Fruit fly (Drosophila melanogaster) whole organism, embryonic: ENCODE measurements around the gene cold.

Experiments
- Awh ChIP-seq: fragments of 200-800 bp; sonication (Bioruptor generic); IDR thresholded peaks from 2 replicates; pipeline ENCODE4, ENCODE4 v1.3.6; 2022; ENCODE audit warnings: missing biosample characterization, missing genetic modification characterization
- CG10147 ChIP-seq: fragments of 200-800 bp; sonication (Bioruptor generic); optimal IDR thresholded peaks from 2 replicates; lab custom pipeline; 2019; ENCODE audit warnings: missing biosample characterization, mild to moderate bottlenecking, missing genetic modification characterization, moderate library complexity
- CG11085 ChIP-seq: fragments of 200-800 bp; sonication (Bioruptor generic); IDR thresholded peaks from 2 replicates; pipeline ENCODE4 v1.3.6; 2022; ENCODE audit warnings: missing biosample characterization, missing genetic modification characterization
- CG11093 ChIP-seq: fragments of 200-800 bp; sonication (Bioruptor generic); IDR thresholded peaks from 3 replicates; pipeline ENCODE4 v1.3.6; 2022; ENCODE audit warnings: missing biosample characterization, missing genetic modification characterization
- CG12391 ChIP-seq: fragments of 200-800 bp; sonication (Bioruptor generic); optimal IDR thresholded peaks from 3 replicates; lab custom pipeline; 2018; ENCODE audit warnings: missing biosample characterization, mild to moderate bottlenecking, missing genetic modification characterization, moderate library complexity
- CG13624 ChIP-seq: fragments of 200-800 bp; sonication (Bioruptor generic); optimal IDR thresholded peaks from 2 replicates; lab custom pipeline; 2016; ENCODE audit warnings: missing biosample characterization, missing genetic modification characterization
- CG14050 ChIP-seq: fragments of 200-800 bp; sonication (Bioruptor generic); IDR thresholded peaks from 3 replicates; pipeline ENCODE4 v1.3.6; 2022; ENCODE audit warnings: missing biosample characterization, missing genetic modification characterization
- CG15696 ChIP-seq: fragments of 200-800 bp; sonication (Bioruptor generic); optimal IDR thresholded peaks from 2 replicates; lab custom pipeline; 2019; ENCODE audit warnings: missing biosample characterization, mild to moderate bottlenecking, missing genetic modification characterization, moderate library complexity
- CG1792 ChIP-seq: fragments of 200-800 bp; sonication (Bioruptor generic); optimal IDR thresholded peaks from 2 replicates; lab custom pipeline; 2016; ENCODE audit warnings: missing biosample characterization, missing genetic modification characterization
- CG30431 ChIP-seq: fragments of 200-800 bp; sonication (Bioruptor generic); optimal IDR thresholded peaks from 2 replicates; lab custom pipeline; 2017; ENCODE audit warnings: missing biosample characterization, missing genetic modification characterization
- CG34422 ChIP-seq: fragments of 200-800 bp; sonication (Bioruptor generic); IDR thresholded peaks from 3 replicates; pipeline ENCODE4 v1.3.6; 2022; ENCODE audit warnings: missing biosample characterization, missing genetic modification characterization
- CG3995 ChIP-seq: fragments of 200-800 bp; sonication (Bioruptor generic); optimal IDR thresholded peaks from 3 replicates; lab custom pipeline; 2016; ENCODE audit warnings: missing biosample characterization, missing genetic modification characterization
- CG4820 ChIP-seq: fragments of 200-800 bp; sonication (Bioruptor generic); optimal IDR thresholded peaks from 3 replicates; lab custom pipeline; 2016; ENCODE audit warnings: missing biosample characterization, missing genetic modification characterization
- CG6254 ChIP-seq: fragments of 200-800 bp; sonication (Bioruptor generic); optimal IDR thresholded peaks from 3 replicates; lab custom pipeline; 2017; ENCODE audit warnings: mild to moderate bottlenecking, missing biosample characterization, missing genetic modification reagents, missing genetic modification characterization
- CG7928 ChIP-seq: fragments of 200-800 bp; sonication (Bioruptor generic); optimal IDR thresholded peaks from 2 replicates; lab custom pipeline; 2017; ENCODE audit warnings: missing biosample characterization, mild to moderate bottlenecking, missing genetic modification characterization
- CG8281 ChIP-seq: fragments of 200-800 bp; sonication (Bioruptor generic); optimal IDR thresholded peaks from 2 replicates; lab custom pipeline; 2018; ENCODE audit warnings: missing biosample characterization, mild to moderate bottlenecking, missing genetic modification characterization, moderate library complexity
- CG8388 ChIP-seq: fragments of 200-800 bp; sonication (Bioruptor generic); optimal IDR thresholded peaks from 2 replicates; lab custom pipeline; 2019; ENCODE audit warnings: missing biosample characterization, mild to moderate bottlenecking, missing genetic modification characterization, moderate library complexity
- CG8924 ChIP-seq: fragments of 200-800 bp; optimal IDR thresholded peaks from 3 replicates; lab custom pipeline; 2019; ENCODE audit warnings: missing biosample characterization, mild to moderate bottlenecking, missing genetic modification characterization, moderate library complexity
- Dip3 ChIP-seq: fragments of 200-800 bp; sonication (Bioruptor generic); optimal IDR thresholded peaks from 3 replicates; lab custom pipeline; 2016; ENCODE audit warnings: missing biosample characterization, missing genetic modification characterization
- Dref ChIP-seq: fragments of 200-800 bp; sonication (Bioruptor generic); IDR thresholded peaks from 2 replicates; pipeline ENCODE4 v1.3.6; 2022; ENCODE audit warnings: missing biosample characterization, missing genetic modification characterization
- E2f2 ChIP-seq: fragments of 200-800 bp; sonication (Bioruptor generic); IDR thresholded peaks from 2 replicates; pipeline ENCODE4 v1.3.6; 2022; ENCODE audit warnings: missing biosample characterization, missing genetic modification characterization
- HLH4C ChIP-seq: fragments of 200-800 bp; sonication (Bioruptor generic); IDR thresholded peaks from 3 replicates; pipeline ENCODE4 v1.3.6; 2022; ENCODE audit warnings: missing biosample characterization, missing genetic modification characterization; ENCODE audit not compliant: partially characterized antibody
- Hr39 ChIP-seq: fragments of >200 bp; optimal IDR thresholded peaks from 2 replicates; lab custom pipeline; 2017
- Lhr ChIP-seq: fragments of 200-800 bp; sonication (Bioruptor generic); optimal IDR thresholded peaks from 3 replicates; lab custom pipeline; 2017; ENCODE audit warnings: mild to moderate bottlenecking, missing biosample characterization, missing genetic modification reagents, missing genetic modification characterization
- MBD-R2 ChIP-seq: fragments of 200-800 bp; sonication (Bioruptor generic); IDR thresholded peaks from 2 replicates; pipeline ENCODE4 v1.3.6; 2022; ENCODE audit warnings: missing biosample characterization, missing genetic modification characterization
- Nf-YB ChIP-seq: fragments of 200-800 bp; sonication (Bioruptor generic); optimal IDR thresholded peaks from 3 replicates; lab custom pipeline; 2019; ENCODE audit warnings: missing biosample characterization, mild to moderate bottlenecking, missing genetic modification characterization, moderate library complexity
- Optix ChIP-seq: fragments of 200-800 bp; sonication (Bioruptor generic); IDR thresholded peaks from 3 replicates; pipeline ENCODE4 v1.3.6; 2022; ENCODE audit warnings: missing biosample characterization, missing genetic modification characterization
- Pdp1 ChIP-seq, 2 experiments: fragments of 200-800 bp; sonication (Bioruptor generic); optimal IDR thresholded peaks; 3 replicates each; lab custom pipeline; 2016; ENCODE audit warnings: missing biosample characterization in 2 of 2, missing genetic modification characterization in 2 of 2, mild to moderate bottlenecking in 1 of 2, moderate library complexity in 1 of 2
- Rx ChIP-seq: fragments of 200-800 bp; sonication (Bioruptor generic); IDR thresholded peaks from 2 replicates; pipeline ENCODE4 v1.3.6; 2022; ENCODE audit warnings: missing biosample characterization, missing genetic modification characterization
- Side ChIP-seq: fragments of 200-800 bp; sonication (Bioruptor generic); optimal IDR thresholded peaks from 2 replicates; lab custom pipeline; 2016; ENCODE audit warnings: missing biosample characterization, missing genetic modification characterization
- Spps ChIP-seq: fragments of 200-800 bp; sonication (Bioruptor generic); optimal IDR thresholded peaks from 2 replicates; lab custom pipeline; 2018; ENCODE audit warnings: missing biosample characterization, mild to moderate bottlenecking, missing genetic modification characterization
- Sry-β ChIP-seq: fragments of 200-800 bp; sonication (Bioruptor generic); optimal IDR thresholded peaks from 2 replicates; lab custom pipeline; 2018; ENCODE audit warnings: missing biosample characterization, mild to moderate bottlenecking, missing genetic modification characterization, moderate library complexity
- Sry-δ ChIP-seq: fragments of 200-800 bp; sonication (Bioruptor generic); optimal IDR thresholded peaks from 2 replicates; lab custom pipeline; 2016; ENCODE audit warnings: missing biosample characterization, missing genetic modification characterization
- abd-A ChIP-seq: fragments of 200-800 bp; sonication (Bioruptor generic); optimal IDR thresholded peaks from 3 replicates; lab custom pipeline; 2019; ENCODE audit warnings: missing biosample characterization, mild to moderate bottlenecking, missing genetic modification characterization, moderate library complexity
- ara ChIP-seq: fragments of 200-800 bp; sonication (Bioruptor generic); IDR thresholded peaks from 2 replicates; pipeline ENCODE4 v1.3.6; 2022; ENCODE audit warnings: missing biosample characterization, missing genetic modification characterization
- br ChIP-seq: fragments of >200 bp; optimal IDR thresholded peaks from 2 replicates; lab custom pipeline; 2017
- bsh ChIP-seq, 2 experiments: fragments of 200-800 bp; sonication (Bioruptor generic); optimal IDR thresholded peaks; 2 replicates each; lab custom pipeline; 2017 to 2018; ENCODE audit warnings: mild to moderate bottlenecking in 2 of 2, missing biosample characterization in 2 of 2, missing genetic modification characterization in 2 of 2, moderate library complexity in 1 of 2
- chif ChIP-seq, 2 experiments: fragments of 200-800 bp; sonication (Bioruptor generic); optimal IDR thresholded peaks; 3 replicates each; lab custom pipeline; 2016; ENCODE audit warnings: missing biosample characterization in 2 of 2, missing genetic modification characterization in 2 of 2
- dm ChIP-seq: fragments of 200-800 bp; sonication (Bioruptor generic); optimal IDR thresholded peaks from 3 replicates; lab custom pipeline; 2016; ENCODE audit warnings: missing biosample characterization, missing genetic modification characterization
- fd3F ChIP-seq: fragments of 200-800 bp; sonication (Bioruptor generic); optimal IDR thresholded peaks from 2 replicates; lab custom pipeline; 2018; ENCODE audit warnings: missing biosample characterization, mild to moderate bottlenecking, missing genetic modification characterization, moderate library complexity
- fd96Cb ChIP-seq: fragments of 200-800 bp; sonication (Bioruptor generic); optimal IDR thresholded peaks from 2 replicates; lab custom pipeline; 2018; ENCODE audit warnings: missing biosample characterization, mild to moderate bottlenecking, missing genetic modification characterization, moderate library complexity
- fru ChIP-seq: fragments of >200 bp; optimal IDR thresholded peaks from 2 replicates; lab custom pipeline; 2017
- grn ChIP-seq: fragments of 200-800 bp; sonication (Bioruptor generic); optimal IDR thresholded peaks from 3 replicates; lab custom pipeline; 2017; ENCODE audit warnings: missing biosample characterization, missing genetic modification characterization
- lmd ChIP-seq: fragments of 200-800 bp; sonication (Bioruptor generic); IDR thresholded peaks from 2 replicates; pipeline ENCODE4 v1.3.6; 2022; ENCODE audit warnings: missing biosample characterization, missing genetic modification characterization
- nom ChIP-seq: fragments of 200-800 bp; sonication (Bioruptor generic); optimal IDR thresholded peaks from 2 replicates; lab custom pipeline; 2017; ENCODE audit warnings: missing biosample characterization, missing genetic modification characterization, mild to moderate bottlenecking, moderate library complexity, missing genetic modification reagents
- pnt ChIP-seq: fragments of 200-800 bp; sonication (Bioruptor generic); optimal IDR thresholded peaks from 3 replicates; lab custom pipeline; 2016; ENCODE audit warnings: missing biosample characterization, missing genetic modification characterization
- sens-2 ChIP-seq: fragments of 200-800 bp; sonication (Bioruptor generic); IDR thresholded peaks from 2 replicates; pipeline ENCODE4 v1.3.6; 2022; ENCODE audit warnings: missing biosample characterization, missing genetic modification characterization
- seq ChIP-seq: fragments of 200-800 bp; sonication (Bioruptor generic); IDR thresholded peaks from 2 replicates; pipeline ENCODE4 v1.3.6; 2022; ENCODE audit warnings: missing biosample characterization, missing genetic modification characterization
- sim ChIP-seq: fragments of 200-800 bp; sonication (Bioruptor generic); IDR thresholded peaks from 2 replicates; pipeline ENCODE4 v1.3.6; 2022; ENCODE audit warnings: missing biosample characterization, missing genetic modification characterization
- slou ChIP-seq: fragments of 200-800 bp; sonication (Bioruptor generic); optimal IDR thresholded peaks from 3 replicates; lab custom pipeline; 2016; ENCODE audit warnings: missing biosample characterization, missing genetic modification characterization
- sob ChIP-seq: fragments of 200-800 bp; sonication (Bioruptor generic); IDR thresholded peaks from 2 replicates; pipeline ENCODE4 v1.3.6; 2022; ENCODE audit warnings: missing biosample characterization, missing genetic modification characterization
- trem ChIP-seq: fragments of 200-800 bp; optimal IDR thresholded peaks from 3 replicates; lab custom pipeline; 2019; ENCODE audit warnings: missing biosample characterization, mild to moderate bottlenecking, missing genetic modification characterization, moderate library complexity
- vfl ChIP-seq: fragments of 200-800 bp; sonication (Bioruptor generic); optimal IDR thresholded peaks from 2 replicates; lab custom pipeline; 2016; ENCODE audit warnings: missing biosample characterization, missing genetic modification characterization

cold gene

dm6 chr2L:559311-559710 lies 14.8 kb upstream of the cold start, which contains the start of gene Tspo (continued):
- TF ChIP-seq dm (GFP tag; lab: Kevin White, UChicago) (no peak), CG11085 (GFP tag; lab: Robert Waterston, UW) (no peak), CG8924 (tag; lab: Kevin White, UChicago) (no peak), CG14050 (no peak), fru (lab: Kevin White, UChicago) (no peak), MBD-R2 (peak; percentile 66), HLH4C (no peak), Lhr (no peak), Dref (peak; percentile 19; the same call in 1 of the 2 replicates), fd96Cb (tag; lab: Kevin White, UChicago) (no peak), CG34422 (GFP tag; lab: Robert Waterston, UW) (peak; percentile 13; the same call in 1 of the 3 replicates), pnt (GFP tag; lab: Kevin White, UChicago) (no peak), CG8281 (tag; lab: Kevin White, UChicago) (no peak), vfl (GFP tag; lab: Kevin White, UChicago) (no peak), ara (GFP tag; lab: Robert Waterston, UW) (no peak), CG11093 (GFP tag; lab: Robert Waterston, UW) (no peak), abd-A (no peak), bsh (GFP tag; optimal IDR thresholded peaks at IDR 0.05; lab: Kevin White, UChicago) (no peak), CG1792 (GFP tag; lab: Kevin White, UChicago) (no peak), Side (no peak), CG12391 (peak; percentile 11), slou (no peak), CG3995 (GFP tag; lab: Kevin White, UChicago) (peak; percentile 92), grn (no peak), CG6254 (GFP tag; lab: Kevin White, UChicago) (peak; percentile 86), Awh (GFP tag; lab: Robert Waterston, UW) (no peak), sim (GFP tag; lab: Robert Waterston, UW) (no peak), sob (no peak), sens-2 (GFP tag; lab: Robert Waterston, UW) (peak; percentile 29; the same call in 1 of the 2 replicates), Spps (tag; lab: Kevin White, UChicago) (no peak), CG15696 (tag; lab: Kevin White, UChicago) (no peak), Nf-YB (no peak), Dip3 (GFP tag; lab: Kevin White, UChicago) (no peak), CG7928 (GFP tag; lab: Kevin White, UChicago) (no peak), chif (GFP tag; optimal IDR thresholded peaks at IDR 0.05; lab: Kevin White, UChicago) (no peak), CG10147 (GFP tag; lab: Kevin White, UChicago) (peak; percentile 14), Pdp1 (GFP tag; optimal IDR thresholded peaks at IDR 0.05; lab: Kevin White, UChicago) (peak in 1 of 2 experiments; percentile 22), Optix (GFP tag; lab: Robert Waterston, UW) (no peak), fd3F (GFP tag; lab: Kevin White, UChicago) (no peak), Sry-β (GFP tag; lab: Kevin White, UChicago) (peak; percentile 91), CG8388 (GFP tag; lab: Kevin White, UChicago) (peak; percentile 45), trem (no peak), seq (GFP tag; lab: Robert Waterston, UW) (no peak), lmd (GFP tag; lab: Robert Waterston, UW) (no peak), nom (GFP tag; lab: Kevin White, UChicago) (peak; percentile 52), br (no peak), Sry-δ (GFP tag; lab: Kevin White, UChicago) (peak; percentile 2), Hr39 (lab: Kevin White, UChicago) (no peak), CG30431 (GFP tag; lab: Kevin White, UChicago) (no peak), Rx (GFP tag; lab: Robert Waterston, UW) (no peak), CG13624 (GFP tag; lab: Kevin White, UChicago) (peak; percentile 55), E2f2 (GFP tag; lab: Robert Waterston, UW) (peak; percentile 9; the same call in 1 of the 2 replicates), CG4820 (GFP tag; lab: Kevin White, UChicago) (no peak)
